Worm (Caenorhabditis elegans) whole organism, L4 larva: ENCODE results near the gene hpo-15.

ENCODE experiments used
- D1046.2 ChIP-seq: fragments of 200-800 bp; sonication (Bioruptor generic); IDR thresholded peaks from 2 replicates; pipeline ENCODE4 v1.3.6; 2022; ENCODE audit warnings: missing genetic modification characterization, missing compliant biosample characterization
- F44E2.7 ChIP-seq: fragments of 200-800 bp; sonication (Bioruptor generic); IDR thresholded peaks from 2 replicates; pipeline ENCODE4 v2.1.2; 2022; ENCODE audit warnings: missing genetic modification characterization, missing compliant biosample characterization
- F49E8.2 ChIP-seq: sonication (generic microtip); optimal IDR thresholded peaks from 2 replicates; lab custom pipeline; 2016; ENCODE audit warnings: missing compliant biosample characterization, mild to moderate bottlenecking, missing genetic modification characterization, borderline replicate concordance
- Y5F2A.4 ChIP-seq: fragments of 200-800 bp; sonication (Bioruptor generic); optimal IDR thresholded peaks from 2 replicates; lab custom pipeline; 2018; ENCODE audit warnings: mild to moderate bottlenecking, missing genetic modification characterization, missing compliant biosample characterization
- Y75B8A.6 ChIP-seq: fragments of 200-800 bp; sonication (Bioruptor generic); IDR thresholded peaks from 2 replicates; pipeline ENCODE4 v1.3.6; 2022; ENCODE audit warnings: missing genetic modification reagents, missing genetic modification characterization, missing compliant biosample characterization
- ceh-62 ChIP-seq: sonication (generic microtip); optimal IDR thresholded peaks from 2 replicates; lab custom pipeline; 2017; ENCODE audit warnings: missing biosample characterization, missing genetic modification characterization
- ces-1 ChIP-seq: fragments of 150-350 bp; sonication (generic microtip); optimal IDR thresholded peaks from 4 replicates; lab custom pipeline; 2014; ENCODE audit warnings: missing biosample characterization, missing genetic modification reagents, missing genetic modification characterization
- cey-2 ChIP-seq: sonication (generic microtip); optimal IDR thresholded peaks from 3 replicates; lab custom pipeline; 2017; ENCODE audit warnings: missing genetic modification characterization, mild to moderate bottlenecking, missing compliant biosample characterization, antibody characterized with exemption, borderline replicate concordance; ENCODE audit not compliant: insufficient read depth
- dmd-9 ChIP-seq: fragments of 200-800 bp; sonication (Bioruptor generic); IDR thresholded peaks from 2 replicates; pipeline ENCODE4 v1.3.6; 2022; ENCODE audit warnings: missing genetic modification reagents, missing genetic modification characterization, missing compliant biosample characterization
- dve-1 ChIP-seq: sonication (generic microtip); optimal IDR thresholded peaks from 2 replicates; lab custom pipeline; 2017; ENCODE audit warnings: antibody characterized with exemption, mild to moderate bottlenecking, missing genetic modification characterization, missing compliant biosample characterization; ENCODE audit not compliant: insufficient read depth
- hlh-30 ChIP-seq: sonication (generic microtip); optimal IDR thresholded peaks from 2 replicates; lab custom pipeline; 2017; ENCODE audit warnings: antibody characterized with exemption, mild to moderate bottlenecking, missing genetic modification characterization, missing compliant biosample characterization; ENCODE audit not compliant: insufficient read depth
- hmg-1.1 ChIP-seq: fragments of 200-800 bp; sonication (Bioruptor generic); IDR thresholded peaks from 2 replicates; pipeline ENCODE4 v1.3.6; 2022; ENCODE audit warnings: missing genetic modification reagents, missing genetic modification characterization, missing compliant biosample characterization
- jun-1 ChIP-seq: fragments of 150-350 bp; optimal IDR thresholded peaks from 2 replicates; lab custom pipeline; 2014; ENCODE audit warnings: missing biosample characterization, missing genetic modification reagents, missing genetic modification characterization
- lin-39 ChIP-seq: fragments of 150-350 bp; optimal IDR thresholded peaks from 2 replicates; lab custom pipeline; 2014; ENCODE audit warnings: missing biosample characterization, missing genetic modification reagents, missing genetic modification characterization
- lsy-2 ChIP-seq, 2 experiments: fragments of 150-350 bp in 1 of 2; sonication (generic microtip) in 1 of 2; optimal IDR thresholded peaks; 2 replicates each; lab custom pipeline; 2014 to 2017; ENCODE audit warnings: missing biosample characterization in 2 of 2, missing genetic modification characterization in 2 of 2
- mdt-29 ChIP-seq: fragments of 200-800 bp; sonication (Bioruptor generic); IDR thresholded peaks from 2 replicates; pipeline ENCODE4 v1.3.6; 2022; ENCODE audit warnings: missing genetic modification reagents, missing genetic modification characterization, missing compliant biosample characterization
- mxl-3 ChIP-seq: fragments of 200-800 bp; sonication (Bioruptor generic); optimal IDR thresholded peaks from 2 replicates; lab custom pipeline; 2018; ENCODE audit warnings: mild to moderate bottlenecking, missing genetic modification characterization, missing compliant biosample characterization
- nhr-102 ChIP-seq: sonication (generic microtip); optimal IDR thresholded peaks from 2 replicates; lab custom pipeline; 2016; ENCODE audit warnings: mild to moderate bottlenecking, missing genetic modification characterization, moderate library complexity, missing compliant biosample characterization
- nhr-25 ChIP-seq: sonication (generic microtip); optimal IDR thresholded peaks from 2 replicates; lab custom pipeline; 2017; ENCODE audit warnings: missing genetic modification characterization, mild to moderate bottlenecking, missing compliant biosample characterization, antibody characterized with exemption, moderate library complexity, borderline replicate concordance; ENCODE audit not compliant: insufficient read depth
- nhr-28 ChIP-seq: fragments of 150-350 bp; optimal IDR thresholded peaks from 2 replicates; lab custom pipeline; 2014; ENCODE audit warnings: missing biosample characterization, missing genetic modification characterization
- nhr-48 ChIP-seq: sonication (generic microtip); optimal IDR thresholded peaks from 2 replicates; lab custom pipeline; 2016; ENCODE audit warnings: mild to moderate bottlenecking, missing genetic modification characterization, missing compliant biosample characterization
- nhr-77 ChIP-seq: fragments of 150-350 bp; optimal IDR thresholded peaks from 2 replicates; lab custom pipeline; 2014; ENCODE audit warnings: missing biosample characterization, missing genetic modification characterization
- php-3 ChIP-seq: fragments of 200-800 bp; sonication (Bioruptor generic); IDR thresholded peaks from 2 replicates; pipeline ENCODE4 v1.3.6; 2022; ENCODE audit warnings: missing genetic modification reagents, missing genetic modification characterization, missing compliant biosample characterization
- rbr-2 ChIP-seq: sonication (generic microtip); optimal IDR thresholded peaks from 2 replicates; lab custom pipeline; 2016; ENCODE audit warnings: missing genotype, missing genetic modification characterization, missing compliant biosample characterization
- tag-97 ChIP-seq: fragments of 200-800 bp; sonication (Bioruptor generic); IDR thresholded peaks from 2 replicates; pipeline ENCODE4 v1.3.6; 2022; ENCODE audit warnings: missing genetic modification characterization, missing compliant biosample characterization
- tra-1 ChIP-seq: fragments of 200-800 bp; sonication (Bioruptor generic); IDR thresholded peaks from 2 replicates; pipeline ENCODE4 v1.3.6; 2022; ENCODE audit warnings: missing genetic modification reagents, missing genetic modification characterization, missing compliant biosample characterization
- unc-39 ChIP-seq: sonication (generic microtip); optimal IDR thresholded peaks from 2 replicates; lab custom pipeline; 2017; ENCODE audit warnings: missing biosample characterization, missing genetic modification characterization

The hpo-15 gene

ce11 chrV:5465335-5465734, 48.3 kb downstream of the hpo-15 start, which contains the start of gene srg-68:
TSS of gene srg-68 (minus strand) at chrV:5465435.
- TF ChIP-seq unc-39 (tag; lab: Kevin White, UChicago) (no peak), ces-1 (GFP tag; lab: Kevin White, UChicago) (no peak), lin-39 (no peak), tra-1 (no peak), Y5F2A.4 (GFP tag; lab: Kevin White, UChicago) (no peak), tag-97 (GFP tag; lab: Robert Waterston, UW) (no peak), mxl-3 (GFP tag; lab: Kevin White, UChicago) (no peak), nhr-77 (no peak), mdt-29 (GFP tag; lab: Robert Waterston, UW) (no peak), dve-1 (tag; lab: Kevin White, UChicago) (no peak), D1046.2 (no peak), php-3 (GFP tag; lab: Robert Waterston, UW) (no peak), ceh-62 (tag; lab: Kevin White, UChicago) (no peak), nhr-48 (tag; lab: Kevin White, UChicago) (no peak)

- no peak for TF ChIP-seq hmg-1.1 (GFP tag; lab: Robert Waterston, UW)
- TF ChIP-seq lin-39, result no peak
- TF ChIP-seq lsy-2 (tag; optimal IDR thresholded peaks at IDR 0.05; lab: Kevin White, UChicago), result no peak
- TF ChIP-seq F49E8.2 (tag; lab: Kevin White, UChicago), result no peak
- TF ChIP-seq Y75B8A.6 (GFP tag; lab: Robert Waterston, UW), result no peak
- TF ChIP-seq dmd-9, result no peak
- no peak for TF ChIP-seq nhr-25
- no peak for TF ChIP-seq hlh-30
- no peak for TF ChIP-seq nhr-102 (tag; lab: Kevin White, UChicago)
- TF ChIP-seq rbr-2, result no peak
- no peak for TF ChIP-seq jun-1 (tag; lab: Kevin White, UChicago)
- TF ChIP-seq cey-2, result no peak
- no peak for TF ChIP-seq tag-97 (GFP tag; lab: Robert Waterston, UW)
- no peak for TF ChIP-seq nhr-28
- no peak for TF ChIP-seq F44E2.7
Observed at ce11 chrV:5462894-5463293, 50.7 kb downstream of the hpo-15 start, which contains the start of gene srg-67. TSS of gene srg-67 (minus strand) at chrV:5462994.
